Worm (Caenorhabditis elegans) whole organism, L4 larva: ENCODE data around the gene F21C10.18.

ENCODE experiments used
- D1046.2 ChIP-seq: fragments of 200-800 bp; sonication (Bioruptor generic); IDR thresholded peaks from 2 replicates; pipeline ENCODE4 v1.3.6; 2022; ENCODE audit warnings: missing genetic modification characterization, missing compliant biosample characterization
- F10B5.3 ChIP-seq: sonication (generic microtip); optimal IDR thresholded peaks from 2 replicates; lab custom pipeline; 2016; ENCODE audit warnings: mild to moderate bottlenecking, missing genetic modification characterization, missing compliant biosample characterization
- F26F4.8 ChIP-seq: fragments of 200-800 bp; sonication (Bioruptor generic); conservative IDR thresholded peaks from 2 replicates; pipeline ENCODE4 v1.3.6; 2022; ENCODE audit warnings: missing genetic modification characterization, missing compliant biosample characterization
- F49E8.2 ChIP-seq: sonication (generic microtip); optimal IDR thresholded peaks from 2 replicates; lab custom pipeline; 2016; ENCODE audit warnings: missing compliant biosample characterization, mild to moderate bottlenecking, missing genetic modification characterization, borderline replicate concordance
- R02D3.7 ChIP-seq: fragments of 150-350 bp; sonication (generic microtip); optimal IDR thresholded peaks from 3 replicates; lab custom pipeline; 2014; ENCODE audit warnings: missing biosample characterization, missing genetic modification characterization
- Y105C5A.15 ChIP-seq: fragments of 200-800 bp; sonication (Bioruptor generic); IDR thresholded peaks from 2 replicates; pipeline ENCODE4 v1.3.6; 2022; ENCODE audit warnings: missing genetic modification characterization, missing compliant biosample characterization
- Y48G9A.11 ChIP-seq: fragments of 200-800 bp; sonication (Bioruptor generic); IDR thresholded peaks from 2 replicates; pipeline ENCODE4 v1.3.6; 2022; ENCODE audit warnings: missing genetic modification reagents, missing genetic modification characterization, missing compliant biosample characterization
- ZK546.5 ChIP-seq, 2 experiments: sonication (generic microtip); optimal IDR thresholded peaks; 2 replicates each; lab custom pipeline; 2017; ENCODE audit warnings: missing biosample characterization in 2 of 2, missing genetic modification characterization in 2 of 2
- aha-1 ChIP-seq: fragments of 150-350 bp; peaks from one replicate; lab custom pipeline; 2014; ENCODE audit warnings: missing biosample characterization, missing genetic modification characterization
- ama-1 ChIP-seq: fragments of 150-350 bp; optimal IDR thresholded peaks from 2 replicates; lab custom pipeline; 2014; ENCODE audit warnings: inconsistent platforms, mixed read lengths
- ceh-20 ChIP-seq: fragments of 200-800 bp; sonication (Bioruptor generic); IDR thresholded peaks from 2 replicates; pipeline ENCODE4 v1.3.6; 2022; ENCODE audit warnings: missing genetic modification reagents, missing genetic modification characterization, missing compliant biosample characterization
- ceh-32 ChIP-seq: sonication (generic microtip); optimal IDR thresholded peaks from 2 replicates; lab custom pipeline; 2016; ENCODE audit warnings: mild to moderate bottlenecking, missing genetic modification characterization, missing compliant biosample characterization; ENCODE audit not compliant: poor library complexity
- ceh-62 ChIP-seq: sonication (generic microtip); optimal IDR thresholded peaks from 2 replicates; lab custom pipeline; 2017; ENCODE audit warnings: missing biosample characterization, missing genetic modification characterization
- ceh-82 ChIP-seq: sonication (generic microtip); optimal IDR thresholded peaks from 2 replicates; lab custom pipeline; 2017; ENCODE audit warnings: missing biosample characterization, missing genetic modification characterization
- ctbp-1 ChIP-seq: fragments of 200-800 bp; sonication (Bioruptor generic); IDR thresholded peaks from 2 replicates; pipeline ENCODE4 v1.3.6; 2022; ENCODE audit warnings: missing genetic modification reagents, missing genetic modification characterization, missing compliant biosample characterization
- daf-12 ChIP-seq: fragments of 150-350 bp; optimal IDR thresholded peaks from 2 replicates; lab custom pipeline; 2014; ENCODE audit warnings: missing biosample characterization, missing genetic modification reagents, missing genetic modification characterization
- daf-8 ChIP-seq: fragments of 200-800 bp; sonication (Bioruptor generic); IDR thresholded peaks from 2 replicates; pipeline ENCODE4 v1.3.6; 2022; ENCODE audit warnings: missing genetic modification characterization, missing compliant biosample characterization
- dmd-8 ChIP-seq: fragments of 200-800 bp; sonication (Bioruptor generic); IDR thresholded peaks from 2 replicates; pipeline ENCODE4 v1.3.6; 2022; ENCODE audit warnings: missing genetic modification characterization, missing compliant biosample characterization
- duxl-1 ChIP-seq: sonication (generic microtip); optimal IDR thresholded peaks from 2 replicates; lab custom pipeline; 2016; ENCODE audit warnings: mild to moderate bottlenecking, missing genetic modification characterization, moderate library complexity, missing compliant biosample characterization; ENCODE audit not compliant: poor library complexity
- egl-27 ChIP-seq: sonication (generic microtip); optimal IDR thresholded peaks from 3 replicates; lab custom pipeline; 2017; ENCODE audit warnings: missing biosample characterization, missing genetic modification reagents, missing genetic modification characterization
- gei-8 ChIP-seq: fragments of 200-800 bp; sonication (Bioruptor generic); optimal IDR thresholded peaks from 2 replicates; lab custom pipeline; 2018; ENCODE audit warnings: mild to moderate bottlenecking, missing genetic modification characterization, missing compliant biosample characterization
- hif-1 ChIP-seq, 2 experiments: sonication (generic microtip); optimal IDR thresholded peaks; 2 replicates each; lab custom pipeline; 2016 to 2017; ENCODE audit warnings: missing compliant biosample characterization in 2 of 2, missing genetic modification characterization in 2 of 2, missing genetic modification reagents in 2 of 2, missing genotype in 2 of 2, mild to moderate bottlenecking in 1 of 2
- hlh-11 ChIP-seq: fragments of 200-800 bp; sonication (Bioruptor generic); optimal IDR thresholded peaks from 2 replicates; lab custom pipeline; 2018; ENCODE audit warnings: mild to moderate bottlenecking, missing genetic modification characterization, missing compliant biosample characterization
- hlh-30 ChIP-seq: sonication (generic microtip); optimal IDR thresholded peaks from 2 replicates; lab custom pipeline; 2017; ENCODE audit warnings: antibody characterized with exemption, mild to moderate bottlenecking, missing genetic modification characterization, missing compliant biosample characterization; ENCODE audit not compliant: insufficient read depth
- hmg-1.1 ChIP-seq: fragments of 200-800 bp; sonication (Bioruptor generic); IDR thresholded peaks from 2 replicates; pipeline ENCODE4 v1.3.6; 2022; ENCODE audit warnings: missing genetic modification reagents, missing genetic modification characterization, missing compliant biosample characterization
- lim-7 ChIP-seq: fragments of 200-800 bp; sonication (Bioruptor generic); IDR thresholded peaks from 2 replicates; pipeline ENCODE4 v1.3.6; 2022; ENCODE audit warnings: missing genetic modification characterization, missing compliant biosample characterization
- lin-13 ChIP-seq: fragments of 150-350 bp; optimal IDR thresholded peaks from 2 replicates; lab custom pipeline; 2014; ENCODE audit warnings: missing biosample characterization, missing genetic modification reagents, missing genetic modification characterization
- lin-15B ChIP-seq: fragments of 150-350 bp; sonication (generic microtip); optimal IDR thresholded peaks from 3 replicates; lab custom pipeline; 2014; ENCODE audit warnings: missing biosample characterization, missing genetic modification characterization
- lin-38 ChIP-seq: fragments of 200-800 bp; sonication (Bioruptor generic); IDR thresholded peaks from 2 replicates; pipeline ENCODE4 v1.3.6; 2022; ENCODE audit warnings: missing genetic modification reagents, missing genetic modification characterization, missing compliant biosample characterization
- lsy-2 ChIP-seq, 2 experiments: fragments of 150-350 bp in 1 of 2; sonication (generic microtip) in 1 of 2; optimal IDR thresholded peaks; 2 replicates each; lab custom pipeline; 2014 to 2017; ENCODE audit warnings: missing biosample characterization in 2 of 2, missing genetic modification characterization in 2 of 2
- madf-5 ChIP-seq, 2 experiments: fragments of 200-800 bp; sonication (Bioruptor generic); IDR thresholded peaks; 2 replicates each; pipeline ENCODE4 v1.3.6; 2022; ENCODE audit warnings: missing compliant biosample characterization in 2 of 2, missing genetic modification characterization in 2 of 2
- madf-9 ChIP-seq: fragments of 200-800 bp; sonication (Bioruptor generic); conservative IDR thresholded peaks from 2 replicates; pipeline ENCODE4 v1.3.6; 2022; ENCODE audit warnings: missing genetic modification reagents, missing genetic modification characterization, missing compliant biosample characterization
- mep-1 ChIP-seq: fragments of 150-350 bp; sonication (generic microtip); optimal IDR thresholded peaks from 3 replicates; lab custom pipeline; 2014; ENCODE audit warnings: missing biosample characterization, missing genetic modification characterization
- nhr-10 ChIP-seq: fragments of 150-350 bp; optimal IDR thresholded peaks from 2 replicates; lab custom pipeline; 2014; ENCODE audit warnings: missing biosample characterization, missing genetic modification characterization
- nhr-102 ChIP-seq: sonication (generic microtip); optimal IDR thresholded peaks from 2 replicates; lab custom pipeline; 2016; ENCODE audit warnings: mild to moderate bottlenecking, missing genetic modification characterization, moderate library complexity, missing compliant biosample characterization
- nhr-111 ChIP-seq: fragments of 200-800 bp; sonication (Bioruptor generic); optimal IDR thresholded peaks from 2 replicates; lab custom pipeline; 2018; ENCODE audit warnings: mild to moderate bottlenecking, missing genetic modification characterization, missing compliant biosample characterization
- nhr-237 ChIP-seq: sonication (generic microtip); optimal IDR thresholded peaks from 2 replicates; lab custom pipeline; 2017; ENCODE audit warnings: missing biosample characterization, missing genetic modification characterization
- nhr-41 ChIP-seq: fragments of 200-800 bp; sonication (Bioruptor generic); IDR thresholded peaks from 2 replicates; pipeline ENCODE4 v1.3.6; 2022; ENCODE audit warnings: missing genetic modification reagents, missing genetic modification characterization, missing compliant biosample characterization
- nhr-42 ChIP-seq: fragments of 200-800 bp; sonication (Bioruptor generic); IDR thresholded peaks from 2 replicates; pipeline ENCODE4 v1.3.6; 2022; ENCODE audit warnings: missing genetic modification characterization, missing compliant biosample characterization
- nhr-48 ChIP-seq: sonication (generic microtip); optimal IDR thresholded peaks from 2 replicates; lab custom pipeline; 2016; ENCODE audit warnings: mild to moderate bottlenecking, missing genetic modification characterization, missing compliant biosample characterization
- pha-4 ChIP-seq, 2 experiments: fragments of 150-350 bp in 1 of 2; fragments of 200-800 bp in 1 of 2; sonication (Bioruptor generic) in 1 of 2; IDR thresholded peaks in 1 of 2; optimal IDR thresholded peaks in 1 of 2; 2 replicates each; pipeline versions ENCODE4 v1.3.6 to Lab custom; 2014 to 2022; ENCODE audit warnings: missing genetic modification characterization in 2 of 2, missing genetic modification reagents in 2 of 2, missing biosample characterization in 1 of 2, missing compliant biosample characterization in 1 of 2
- php-3 ChIP-seq: fragments of 200-800 bp; sonication (Bioruptor generic); IDR thresholded peaks from 2 replicates; pipeline ENCODE4 v1.3.6; 2022; ENCODE audit warnings: missing genetic modification reagents, missing genetic modification characterization, missing compliant biosample characterization
- sdz-12 ChIP-seq: fragments of 200-800 bp; sonication (Bioruptor generic); optimal IDR thresholded peaks from 2 replicates; lab custom pipeline; 2018; ENCODE audit warnings: mild to moderate bottlenecking, missing genetic modification characterization, missing compliant biosample characterization
- set-16 ChIP-seq: fragments of 200-800 bp; sonication (Bioruptor generic); IDR thresholded peaks from 2 replicates; pipeline ENCODE4 v1.3.6; 2022; ENCODE audit warnings: missing genetic modification reagents, missing genetic modification characterization, missing compliant biosample characterization
- skn-1 ChIP-seq: fragments of 150-350 bp; optimal IDR thresholded peaks from 2 replicates; lab custom pipeline; 2014; ENCODE audit warnings: missing biosample characterization, missing genetic modification characterization
- snpc-4 ChIP-seq: fragments of 150-350 bp; optimal IDR thresholded peaks from 2 replicates; lab custom pipeline; 2014; ENCODE audit warnings: missing biosample characterization, missing genetic modification characterization
- spr-1 ChIP-seq: sonication (generic microtip); optimal IDR thresholded peaks from 2 replicates; lab custom pipeline; 2016; ENCODE audit warnings: mild to moderate bottlenecking, missing genetic modification characterization, missing compliant biosample characterization
- tra-1 ChIP-seq: fragments of 200-800 bp; sonication (Bioruptor generic); IDR thresholded peaks from 2 replicates; pipeline ENCODE4 v1.3.6; 2022; ENCODE audit warnings: missing genetic modification reagents, missing genetic modification characterization, missing compliant biosample characterization
- zag-1 ChIP-seq: fragments of 150-350 bp; optimal IDR thresholded peaks from 2 replicates; lab custom pipeline; 2014; ENCODE audit warnings: missing biosample characterization, missing genetic modification characterization
- zfp-2 ChIP-seq: sonication (generic microtip); optimal IDR thresholded peaks from 2 replicates; lab custom pipeline; 2016; ENCODE audit warnings: mild to moderate bottlenecking, missing genetic modification characterization, missing compliant biosample characterization
- zfp-3 ChIP-seq: fragments of 200-800 bp; sonication (Bioruptor generic); conservative IDR thresholded peaks from 2 replicates; pipeline ENCODE4 v1.3.6; 2022; ENCODE audit warnings: missing genetic modification reagents, missing genetic modification characterization, missing compliant biosample characterization
- zip-11 ChIP-seq: fragments of 200-800 bp; sonication (Bioruptor generic); IDR thresholded peaks from 2 replicates; pipeline ENCODE4 v1.3.6; 2022; ENCODE audit warnings: missing genetic modification characterization, missing compliant biosample characterization

The F21C10.18 gene

ce11 chrV:9079965-9080432 is 28.3 kb upstream of the F21C10.18 start (continued):
- TF ChIP-seq F26F4.8 (GFP tag; lab: Robert Waterston, UW) (no peak), hlh-30 (peak; percentile 73), aha-1 (peak; percentile 89), madf-5 (GFP tag; IDR thresholded peaks at IDR 0.05; lab: Robert Waterston, UW) (no peak), lin-38 (GFP tag; lab: Robert Waterston, UW) (no peak), ceh-82 (tag; lab: Kevin White, UChicago) (no peak), zag-1 (tag; lab: Kevin White, UChicago) (no peak), ZK546.5 (tag; optimal IDR thresholded peaks at IDR 0.05; lab: Kevin White, UChicago) (no peak), mep-1 (tag; lab: Kevin White, UChicago) (peak; percentile 50), ctbp-1 (no peak), lsy-2 (tag; optimal IDR thresholded peaks at IDR 0.05; lab: Kevin White, UChicago) (no peak), F10B5.3 (tag; lab: Kevin White, UChicago) (no peak), set-16 (GFP tag; lab: Robert Waterston, UW) (no peak), pha-4 (GFP tag; IDR thresholded peaks at IDR 0.05; lab: Robert Waterston, UW) (peak; percentile 71), pha-4 (tag; optimal IDR thresholded peaks at IDR 0.05; lab: Kevin White, UChicago) (no peak), daf-8 (GFP tag; lab: Robert Waterston, UW) (no peak), lim-7 (GFP tag; lab: Robert Waterston, UW) (no peak), spr-1 (tag; lab: Kevin White, UChicago) (no peak), nhr-41 (GFP tag; lab: Robert Waterston, UW) (peak; percentile 64; the same call in 1 of the 2 replicates), zip-11 (GFP tag; lab: Robert Waterston, UW) (no peak), hmg-1.1 (GFP tag; lab: Robert Waterston, UW) (no peak), daf-12 (tag; lab: Kevin White, UChicago) (no peak), nhr-48 (tag; lab: Kevin White, UChicago) (peak; percentile 93), nhr-102 (peak; percentile 41), tra-1 (GFP tag; lab: Robert Waterston, UW) (peak; percentile 88), hlh-11 (peak; percentile 96), gei-8 (GFP tag; lab: Kevin White, UChicago) (peak; percentile 76), lin-15B (no peak), zfp-3 (GFP tag; lab: Robert Waterston, UW) (peak; percentile 71; the same call in 1 of the 2 replicates), madf-9 (no peak), ama-1 (lab: Kevin White, UChicago) (no peak), sdz-12 (no peak), ceh-32 (tag; lab: Kevin White, UChicago) (no peak), nhr-10 (tag; lab: Kevin White, UChicago) (peak; percentile 54), skn-1 (tag; lab: Kevin White, UChicago) (no peak), snpc-4 (tag; lab: Kevin White, UChicago) (no peak), nhr-111 (GFP tag; lab: Kevin White, UChicago) (no peak), R02D3.7 (tag; lab: Kevin White, UChicago) (no peak), F49E8.2 (tag; lab: Kevin White, UChicago) (no peak), ceh-62 (tag; lab: Kevin White, UChicago) (no peak), egl-27 (tag; lab: Kevin White, UChicago) (no peak), hif-1 (tag; optimal IDR thresholded peaks at IDR 0.05; lab: Kevin White, UChicago) (peak in 1 of 2 experiments; percentile 96), nhr-42 (GFP tag; lab: Robert Waterston, UW) (no peak), php-3 (GFP tag; lab: Robert Waterston, UW) (no peak), Y105C5A.15 (GFP tag; lab: Robert Waterston, UW) (no peak), lin-13 (GFP tag; lab: Kevin White, UChicago) (peak; percentile 36), D1046.2 (no peak), ceh-20 (GFP tag; lab: Robert Waterston, UW) (no peak), zfp-2 (no peak), Y48G9A.11 (GFP tag; lab: Robert Waterston, UW) (no peak), duxl-1 (no peak), nhr-237 (no peak), dmd-8 (GFP tag; lab: Robert Waterston, UW) (no peak)
